Worm (Caenorhabditis elegans) whole organism, L3 larva: Measurements from ENCODE around the gene ddo-2.

Experiments used
- aly-2 ChIP-seq: fragments of 150-350 bp; optimal IDR thresholded peaks from 2 replicates; lab custom pipeline; 2014; ENCODE audit warnings: missing biosample characterization, missing genetic modification characterization
- egl-27 ChIP-seq: sonication (generic microtip); optimal IDR thresholded peaks from 4 replicates; lab custom pipeline; 2017; ENCODE audit warnings: missing biosample characterization, missing genetic modification reagents, missing genetic modification characterization
- fos-1 ChIP-seq: fragments of 150-350 bp; optimal IDR thresholded peaks from 2 replicates; lab custom pipeline; 2014; ENCODE audit warnings: missing biosample characterization, missing genetic modification characterization
- nfya-1 ChIP-seq: sonication (generic microtip); optimal IDR thresholded peaks from 2 replicates; lab custom pipeline; 2017; ENCODE audit warnings: missing genetic modification characterization, mild to moderate bottlenecking, missing compliant biosample characterization, antibody characterized with exemption, moderate library complexity; ENCODE audit not compliant: insufficient read depth
- nhr-12 ChIP-seq: fragments of 150-350 bp; optimal IDR thresholded peaks from 2 replicates; lab custom pipeline; 2014; ENCODE audit warnings: missing biosample characterization, missing genetic modification characterization
- nhr-28 ChIP-seq: fragments of 150-350 bp; optimal IDR thresholded peaks from 2 replicates; lab custom pipeline; 2014; ENCODE audit warnings: missing biosample characterization, missing genetic modification characterization
- pha-4 ChIP-seq: fragments of 150-350 bp; optimal IDR thresholded peaks from 2 replicates; lab custom pipeline; 2014; ENCODE audit warnings: missing biosample characterization, missing genetic modification reagents, missing genetic modification characterization
- pqm-1 ChIP-seq: fragments of 150-350 bp; optimal IDR thresholded peaks from 2 replicates; lab custom pipeline; 2017; ENCODE audit warnings: missing biosample characterization, missing genetic modification characterization, inconsistent platforms
- sea-2 ChIP-seq: fragments of 150-350 bp; sonication (generic microtip); optimal IDR thresholded peaks from 4 replicates; lab custom pipeline; 2014; ENCODE audit warnings: missing biosample characterization, missing genetic modification reagents, missing genetic modification characterization
- unc-39 ChIP-seq: sonication (generic microtip); optimal IDR thresholded peaks from 4 replicates; lab custom pipeline; 2017; ENCODE audit warnings: missing biosample characterization, missing genetic modification characterization
- unc-62 ChIP-seq: fragments of 150-350 bp; sonication (generic microtip); optimal IDR thresholded peaks from 4 replicates; lab custom pipeline; 2014; ENCODE audit warnings: missing biosample characterization, missing genetic modification reagents, missing genetic modification characterization

- no peak for TF ChIP-seq nhr-28 (tag; lab: Kevin White, UChicago)
- no peak for TF ChIP-seq fos-1 (tag; lab: Kevin White, UChicago)
- TF ChIP-seq unc-39 (tag; lab: Kevin White, UChicago), result no peak
- TF ChIP-seq aly-2 (tag; lab: Kevin White, UChicago), result no peak
- TF ChIP-seq unc-62, result no peak
- TF ChIP-seq egl-27 (tag; lab: Kevin White, UChicago), result no peak
- TF ChIP-seq sea-2 (GFP tag; lab: Kevin White, UChicago), result no peak
- TF ChIP-seq nhr-12, result no peak
- no peak for TF ChIP-seq nfya-1 (tag; lab: Kevin White, UChicago)
- TF ChIP-seq pha-4, result no peak
- no peak for TF ChIP-seq pqm-1 (tag; lab: Kevin White, UChicago)
These were observed 35.4 kb downstream of the ddo-2 start, which contains the start of gene cnc-9 for ce11 chrV:7400095-7400494.
